Fruit fly (Drosophila melanogaster): ENCODE measurements around the gene CG15172.

The CG15172 gene

dm6 chr2L:18997148-18997547 is 25.1 kb upstream of the CG15172 start, which contains the start of gene CG31792:
CG31792 (plus strand) TSS chr2L:18997448.
- TF ChIP-seq Mnt (GFP tag; optimal IDR thresholded peaks at IDR 0.05) (no peak), CG5204 (GFP tag; optimal IDR thresholded peaks at IDR 0.05) (no peak), CG33017 (tag; optimal IDR thresholded peaks at IDR 0.05) (no peak), CG1620 (GFP tag; optimal IDR thresholded peaks at IDR 0.05) (no peak), tj (GFP tag; optimal IDR thresholded peaks at IDR 0.05) (no peak), pad (GFP tag; optimal IDR thresholded peaks at IDR 0.05) (no peak), CG11617 (GFP tag; optimal IDR thresholded peaks at IDR 0.05) (no peak), ovo (GFP tag; optimal IDR thresholded peaks at IDR 0.05) (no peak), toe (GFP tag; optimal IDR thresholded peaks at IDR 0.05) (no peak), CG7045 (GFP tag; optimal IDR thresholded peaks at IDR 0.05) (no peak), Hr96 (GFP tag; optimal IDR thresholded peaks at IDR 0.05) (no peak), bab1 (GFP tag; optimal IDR thresholded peaks at IDR 0.05) (no peak), kay (GFP tag; ENCODE audit: borderline replicate concordance) (no peak), cnc (optimal IDR thresholded peaks at IDR 0.05) (no peak), CG12768 (GFP tag; optimal IDR thresholded peaks at IDR 0.05) (no peak)

- TF ChIP-seq CG11617 (GFP tag; optimal IDR thresholded peaks at IDR 0.05) (no peak), kay (GFP tag; ENCODE audit: borderline replicate concordance) (no peak), toe (GFP tag; optimal IDR thresholded peaks at IDR 0.05) (no peak), cic (GFP tag; optimal IDR thresholded peaks at IDR 0.05) (no peak), ovo (GFP tag; optimal IDR thresholded peaks at IDR 0.05) (no peak), pad (GFP tag; optimal IDR thresholded peaks at IDR 0.05) (no peak), CG12768 (GFP tag; optimal IDR thresholded peaks at IDR 0.05) (no peak), Mnt (GFP tag; optimal IDR thresholded peaks at IDR 0.05) (no peak), bab1 (GFP tag; optimal IDR thresholded peaks at IDR 0.05) (no peak), CG5204 (GFP tag; optimal IDR thresholded peaks at IDR 0.05) (no peak), CG14711 (tag; optimal IDR thresholded peaks at IDR 0.05) (no peak), CG1620 (GFP tag; optimal IDR thresholded peaks at IDR 0.05) (no peak), Hr96 (GFP tag; optimal IDR thresholded peaks at IDR 0.05) (no peak), cnc (optimal IDR thresholded peaks at IDR 0.05) (no peak)
Measured at dm6 chr2L:19002468-19002867, 19.7 kb upstream of the CG15172 start.

dm6 chr2L:19002959-19003371 is 19.3 kb upstream of the CG15172 start, which contains the start of gene CG31793:
CG31793 (plus strand) TSS chr2L:19003367.
- TF ChIP-seq Clk (GFP tag; optimal IDR thresholded peaks at IDR 0.05): no peak
- TF ChIP-seq cic (GFP tag; optimal IDR thresholded peaks at IDR 0.05): peak; percentile 89
- TF ChIP-seq bab1 (GFP tag; optimal IDR thresholded peaks at IDR 0.05): peak; percentile 84
- no peak for TF ChIP-seq CG1620 (GFP tag; optimal IDR thresholded peaks at IDR 0.05)
- TF ChIP-seq CG5204 (GFP tag; optimal IDR thresholded peaks at IDR 0.05): peak; percentile 12
- TF ChIP-seq toe (GFP tag; optimal IDR thresholded peaks at IDR 0.05): peak; percentile 18
- peak; percentile 68 for TF ChIP-seq CG14711 (tag; optimal IDR thresholded peaks at IDR 0.05)
- TF ChIP-seq CG7101 (tag; optimal IDR thresholded peaks at IDR 0.05): peak; percentile 85
- TF ChIP-seq CG33017 (tag; optimal IDR thresholded peaks at IDR 0.05): peak; percentile 56
- TF ChIP-seq ovo (GFP tag; optimal IDR thresholded peaks at IDR 0.05): peak; percentile 61
- TF ChIP-seq pad (GFP tag; optimal IDR thresholded peaks at IDR 0.05): peak; percentile 23
- TF ChIP-seq tj (GFP tag; optimal IDR thresholded peaks at IDR 0.05): no peak
- TF ChIP-seq kay (GFP tag; ENCODE audit: borderline replicate concordance): no peak
- TF ChIP-seq Crg-1 (GFP tag; optimal IDR thresholded peaks at IDR 0.05): peak; percentile 55
- no peak for TF ChIP-seq Hr96 (GFP tag; optimal IDR thresholded peaks at IDR 0.05)
- TF ChIP-seq cnc (optimal IDR thresholded peaks at IDR 0.05): no peak
- TF ChIP-seq CG7045 (GFP tag; optimal IDR thresholded peaks at IDR 0.05): peak; percentile 47
- TF ChIP-seq CG12768 (GFP tag; optimal IDR thresholded peaks at IDR 0.05): no peak
- no peak for TF ChIP-seq Mnt (GFP tag; optimal IDR thresholded peaks at IDR 0.05)
- TF ChIP-seq CG11617 (GFP tag; optimal IDR thresholded peaks at IDR 0.05): peak; percentile 79

dm6 chr2L:19009130-19009529 is 13.1 kb upstream of the CG15172 start, which contains the start of gene RpL30:
RpL30 (minus strand) TSS chr2L:19009306.
- peak; percentile 79 for TF ChIP-seq pad (GFP tag; optimal IDR thresholded peaks at IDR 0.05)
- peak; percentile 91 for TF ChIP-seq CG11617 (GFP tag; optimal IDR thresholded peaks at IDR 0.05)
- TF ChIP-seq CG33017 (tag; optimal IDR thresholded peaks at IDR 0.05): peak; percentile 88
- peak; percentile 75 for TF ChIP-seq tj (GFP tag; optimal IDR thresholded peaks at IDR 0.05)
- TF ChIP-seq CG7045 (GFP tag; optimal IDR thresholded peaks at IDR 0.05): peak; percentile 78
- peak; percentile 80 for TF ChIP-seq CG14711 (tag; optimal IDR thresholded peaks at IDR 0.05)
- peak; percentile 94 for TF ChIP-seq Crg-1 (GFP tag; optimal IDR thresholded peaks at IDR 0.05)
- peak; percentile 94 for TF ChIP-seq CG7101 (tag; optimal IDR thresholded peaks at IDR 0.05)
- peak; percentile 85 for TF ChIP-seq cic (GFP tag; optimal IDR thresholded peaks at IDR 0.05)
- peak; percentile 85 for TF ChIP-seq CG12768 (GFP tag; optimal IDR thresholded peaks at IDR 0.05)
- TF ChIP-seq Mnt (GFP tag; optimal IDR thresholded peaks at IDR 0.05): peak; percentile 97
- no peak for TF ChIP-seq cnc (optimal IDR thresholded peaks at IDR 0.05)
- no peak for TF ChIP-seq kay (GFP tag; ENCODE audit: borderline replicate concordance)
- peak; percentile 88 for TF ChIP-seq Clk (GFP tag; optimal IDR thresholded peaks at IDR 0.05)
- TF ChIP-seq CG5204 (GFP tag; optimal IDR thresholded peaks at IDR 0.05): peak; percentile 57
- TF ChIP-seq Hr96 (GFP tag; optimal IDR thresholded peaks at IDR 0.05): peak; percentile 90
- peak; percentile 85 for TF ChIP-seq ovo (GFP tag; optimal IDR thresholded peaks at IDR 0.05)
- peak; percentile 85 for TF ChIP-seq CG1620 (GFP tag; optimal IDR thresholded peaks at IDR 0.05)
- TF ChIP-seq toe (GFP tag; optimal IDR thresholded peaks at IDR 0.05): peak; percentile 59
- peak; percentile 94 for TF ChIP-seq bab1 (GFP tag; optimal IDR thresholded peaks at IDR 0.05)

- no peak for TF ChIP-seq CG5204 (GFP tag; optimal IDR thresholded peaks at IDR 0.05)
- TF ChIP-seq CG1620 (GFP tag; optimal IDR thresholded peaks at IDR 0.05): no peak
- no peak for TF ChIP-seq kay (GFP tag; ENCODE audit: borderline replicate concordance)
- no peak for TF ChIP-seq CG11617 (GFP tag; optimal IDR thresholded peaks at IDR 0.05)
- no peak for TF ChIP-seq CG33017 (tag; optimal IDR thresholded peaks at IDR 0.05)
- no peak for TF ChIP-seq CG7045 (GFP tag; optimal IDR thresholded peaks at IDR 0.05)
- no peak for TF ChIP-seq CG14711 (tag; optimal IDR thresholded peaks at IDR 0.05)
- no peak for TF ChIP-seq pad (GFP tag; optimal IDR thresholded peaks at IDR 0.05)
- no peak for TF ChIP-seq tj (GFP tag; optimal IDR thresholded peaks at IDR 0.05)
- TF ChIP-seq Clk (GFP tag; optimal IDR thresholded peaks at IDR 0.05): no peak
- no peak for TF ChIP-seq CG7101 (tag; optimal IDR thresholded peaks at IDR 0.05)
- TF ChIP-seq Hr96 (GFP tag; optimal IDR thresholded peaks at IDR 0.05): no peak
- no peak for TF ChIP-seq Mnt (GFP tag; optimal IDR thresholded peaks at IDR 0.05)
- no peak for TF ChIP-seq cnc (optimal IDR thresholded peaks at IDR 0.05)
- no peak for TF ChIP-seq cic (GFP tag; optimal IDR thresholded peaks at IDR 0.05)
- no peak for TF ChIP-seq toe (GFP tag; optimal IDR thresholded peaks at IDR 0.05)
- TF ChIP-seq CG12768 (GFP tag; optimal IDR thresholded peaks at IDR 0.05): no peak
- TF ChIP-seq bab1 (GFP tag; optimal IDR thresholded peaks at IDR 0.05): no peak
- TF ChIP-seq ovo (GFP tag; optimal IDR thresholded peaks at IDR 0.05): no peak
- TF ChIP-seq Crg-1 (GFP tag; optimal IDR thresholded peaks at IDR 0.05): no peak
Measured at dm6 chr2L:19010037-19010436, 12.2 kb upstream of the CG15172 start.

Measured in whole organism, adult.